Worm (Caenorhabditis elegans): ENCODE results near the gene nspc-7.

DNA sequence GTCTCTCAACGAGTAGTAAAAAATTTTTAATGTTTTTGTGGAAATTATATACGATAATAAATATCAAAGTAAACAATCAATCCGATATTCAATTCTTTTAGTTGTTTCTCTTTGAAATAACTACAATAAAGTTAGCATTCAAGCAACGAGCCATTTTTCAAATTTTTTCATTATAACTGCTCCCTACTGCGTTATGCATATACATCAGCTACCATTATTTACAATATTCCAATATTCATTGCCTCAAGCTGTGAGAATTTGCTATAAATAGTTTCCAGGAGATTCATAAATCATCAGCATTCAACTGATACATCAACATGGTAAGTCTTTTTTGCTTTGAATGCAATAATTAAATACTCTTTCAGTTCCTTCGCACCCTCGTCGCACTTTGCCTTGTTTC, 4.9 kb upstream of the nspc-7 start, which contains the start of gene nspc-3:
- TF ChIP-seq ceh-82 (tag; optimal IDR thresholded peaks at IDR 0.05): no peak
- no peak for TF ChIP-seq ztf-4 (tag; optimal IDR thresholded peaks at IDR 0.05)
